Worm (Caenorhabditis elegans) whole organism, midembryonic: ENCODE data around the gene eral-1.

ENCODE experiments used
- T22C8.4 ChIP-seq: fragments of 200-800 bp; sonication (Bioruptor generic); IDR thresholded peaks from 2 replicates; pipeline ENCODE4 v1.3.6; 2022; ENCODE audit warnings: missing genetic modification characterization, missing compliant biosample characterization
- cog-1 ChIP-seq: sonication (generic microtip); optimal IDR thresholded peaks from 2 replicates; lab custom pipeline; 2016; ENCODE audit warnings: missing genetic modification characterization, missing compliant biosample characterization
- flt-1 ChIP-seq: fragments of 200-800 bp; sonication (Bioruptor generic); IDR thresholded peaks from 2 replicates; pipeline ENCODE4 v1.3.6; 2022; ENCODE audit warnings: missing genetic modification characterization, missing compliant biosample characterization
- klf-2 ChIP-seq: fragments of 200-800 bp; sonication (Bioruptor generic); conservative IDR thresholded peaks from 2 replicates; pipeline ENCODE4 v1.3.6; 2022; ENCODE audit warnings: missing genetic modification reagents, missing genetic modification characterization, missing compliant biosample characterization
- med-1 ChIP-seq: sonication (generic microtip); optimal IDR thresholded peaks from 2 replicates; lab custom pipeline; 2017; ENCODE audit warnings: missing genetic modification characterization, mild to moderate bottlenecking, missing compliant biosample characterization, antibody characterized with exemption, missing genetic modification reagents; ENCODE audit not compliant: insufficient read depth
- ref-1 ChIP-seq: fragments of 200-800 bp; sonication (Bioruptor generic); conservative IDR thresholded peaks from 2 replicates; pipeline ENCODE4 v1.3.6; 2022; ENCODE audit warnings: missing genetic modification reagents, missing genetic modification characterization, missing compliant biosample characterization
- tab-1 ChIP-seq: fragments of 200-800 bp; sonication (Bioruptor generic); IDR thresholded peaks from 2 replicates; pipeline ENCODE4 v1.3.6; 2022; ENCODE audit warnings: missing genetic modification characterization, missing compliant biosample characterization
- ztf-23 ChIP-seq: fragments of 200-800 bp; sonication (Bioruptor generic); IDR thresholded peaks from 2 replicates; pipeline ENCODE4 v1.3.6; 2022; ENCODE audit warnings: missing genetic modification reagents, missing genetic modification characterization, missing compliant biosample characterization
- ztf-29 ChIP-seq: fragments of 200-800 bp; sonication (Bioruptor generic); IDR thresholded peaks from 2 replicates; pipeline ENCODE4 v1.3.6; 2022; ENCODE audit warnings: missing genetic modification reagents, missing genetic modification characterization, missing compliant biosample characterization

The eral-1 gene

DNA sequence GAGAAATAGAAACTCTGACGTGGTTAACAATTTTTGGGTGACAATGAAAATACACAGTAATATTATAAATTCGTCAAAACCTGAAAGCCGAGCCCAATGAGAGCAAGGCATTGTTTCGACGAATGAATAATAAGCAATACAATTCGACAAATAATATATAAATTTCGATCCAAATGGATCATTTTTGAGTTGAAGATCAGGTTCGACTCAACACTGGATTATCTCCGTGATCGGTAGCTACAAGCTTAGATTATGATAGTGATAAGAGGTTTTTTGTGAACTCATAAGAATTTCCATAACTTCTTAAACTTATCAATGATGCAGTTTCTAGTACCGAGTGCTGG is 28.3 kb upstream of the eral-1 start:
- no peak for TF ChIP-seq med-1

- TF ChIP-seq T22C8.4 (GFP tag; lab: Robert Waterston, UW) (0 out of 2 replicates have a peak, but pooled peaks have one; percentile 37), tab-1 (GFP tag; lab: Robert Waterston, UW) (no peak), cog-1 (no peak), klf-2 (GFP tag; lab: Robert Waterston, UW) (no peak)
Observed at ce11 chrII:9617039-9617901, 27.7 kb upstream of the eral-1 start, which contains the start of gene hal-3. Gene hal-3 (minus strand): TSS chrII:9617125.

DNA sequence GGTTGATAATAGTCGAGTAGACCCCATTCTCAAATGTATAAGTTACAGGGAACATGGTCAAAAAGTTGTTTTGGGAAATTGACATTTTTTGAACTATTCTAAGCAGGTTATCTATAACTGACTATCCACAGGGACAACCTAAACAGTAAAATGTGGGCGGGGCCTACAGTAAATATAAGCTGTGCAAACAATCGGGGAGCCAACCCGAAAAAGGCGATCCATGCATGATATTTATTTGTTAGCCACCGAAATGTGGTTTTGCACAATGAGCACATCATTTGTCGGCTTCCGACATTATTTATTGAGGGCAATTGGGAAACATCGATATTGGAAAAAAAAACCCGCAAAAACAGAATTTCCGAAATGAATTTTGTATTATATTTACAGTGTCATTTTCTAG is 25.2 kb upstream of the eral-1 start, which contains the start of gene hlh-6:
Gene hlh-6, minus strand, starts transcription at position 101 of the 400 bp plus-strand sequence.
- TF ChIP-seq flt-1: no peak
- no peak for TF ChIP-seq ztf-29 (GFP tag; lab: Robert Waterston, UW)
- no peak for TF ChIP-seq ref-1 (GFP tag; lab: Robert Waterston, UW)
- TF ChIP-seq klf-2 (GFP tag; lab: Robert Waterston, UW): no peak
- no peak for TF ChIP-seq med-1
- TF ChIP-seq ztf-23: no peak
- no peak for TF ChIP-seq tab-1 (GFP tag; lab: Robert Waterston, UW)
- no peak for TF ChIP-seq cog-1

ce11 chrII:9611347-9611923 is 21.9 kb upstream of the eral-1 start, which contains the start of the genes T15H9.5 and T15H9.4:
Gene T15H9.5 (minus strand): TSS chrII:9611447.
Gene T15H9.4 (plus strand): TSS chrII:9611873.
- TF ChIP-seq cog-1: no peak
- TF ChIP-seq klf-2 (GFP tag; lab: Robert Waterston, UW): no peak
- TF ChIP-seq flt-1: no peak
- TF ChIP-seq T22C8.4 (GFP tag; lab: Robert Waterston, UW): no peak
- TF ChIP-seq ztf-23: no peak
- no peak for TF ChIP-seq ref-1 (GFP tag; lab: Robert Waterston, UW)
- TF ChIP-seq tab-1 (GFP tag; lab: Robert Waterston, UW): no peak
- no peak for TF ChIP-seq ztf-29 (GFP tag; lab: Robert Waterston, UW)
- no peak for TF ChIP-seq med-1

DNA sequence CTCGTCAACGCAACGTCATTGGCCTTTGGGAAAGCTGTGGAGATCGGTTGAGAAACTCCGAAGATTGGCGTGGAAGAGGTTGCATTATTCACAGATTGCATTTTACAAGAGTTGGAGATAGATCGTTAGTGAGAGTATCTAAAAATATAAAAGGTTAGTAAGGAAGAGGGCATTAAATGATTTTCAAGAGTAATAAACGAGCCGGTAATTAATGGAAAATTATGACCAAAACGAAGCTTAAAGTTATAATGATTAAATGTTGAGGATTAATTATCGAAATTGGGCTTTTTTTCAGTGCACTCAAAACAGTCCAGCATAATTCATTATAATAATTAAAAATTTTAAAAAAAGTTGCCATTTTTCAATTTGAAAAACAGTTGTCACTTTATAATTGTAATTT is 19.7 kb upstream of the eral-1 start, which contains the start of gene pap-2:
Gene pap-2, minus strand, starts transcription at position 101 of the 400 bp plus-strand sequence.
- TF ChIP-seq cog-1 (no peak), ztf-29 (GFP tag; lab: Robert Waterston, UW) (no peak), klf-2 (GFP tag; lab: Robert Waterston, UW) (no peak), med-1 (no peak), ztf-23 (no peak)

- TF ChIP-seq cog-1 (no peak), ref-1 (GFP tag; lab: Robert Waterston, UW) (no peak), klf-2 (GFP tag; lab: Robert Waterston, UW) (no peak), tab-1 (GFP tag; lab: Robert Waterston, UW) (no peak), ztf-23 (no peak), med-1 (no peak), flt-1 (no peak), T22C8.4 (GFP tag; lab: Robert Waterston, UW) (no peak), ztf-29 (GFP tag; lab: Robert Waterston, UW) (no peak)
Observed at ce11 chrII:9607137-9607536, 17.6 kb upstream of the eral-1 start.

ce11 chrII:9606485-9607036 is 17.0 kb upstream of the eral-1 start:
- TF ChIP-seq tab-1 (GFP tag; lab: Robert Waterston, UW) (no peak), ztf-23 (no peak), klf-2 (GFP tag; lab: Robert Waterston, UW) (no peak), cog-1 (no peak), flt-1 (no peak)

DNA sequence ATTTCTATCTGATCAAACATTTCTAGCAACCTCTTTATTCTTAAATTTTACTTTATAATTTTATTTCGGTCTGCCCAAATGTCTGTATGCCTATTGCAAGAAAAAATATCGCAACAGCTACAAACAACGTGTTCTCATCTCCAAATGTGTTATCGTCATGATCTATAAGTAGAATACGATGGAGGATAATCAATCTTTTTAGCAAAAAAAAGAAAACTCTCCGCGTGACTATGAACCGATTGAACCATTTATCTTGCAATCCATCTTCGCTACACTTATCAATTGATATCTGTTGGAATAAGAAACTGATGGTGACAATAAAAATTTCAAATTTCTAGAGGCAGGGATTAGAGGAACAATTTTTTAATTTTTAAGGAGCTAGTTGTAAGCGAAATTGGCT is 16.4 kb upstream of the eral-1 start:
- no peak for TF ChIP-seq ztf-29 (GFP tag; lab: Robert Waterston, UW)
- TF ChIP-seq med-1: no peak
- TF ChIP-seq ztf-23: no peak

ce11 chrII:9605336-9605735 is 15.8 kb upstream of the eral-1 start, which contains the start of gene nhr-19:
Gene nhr-19 (minus strand): TSS chrII:9605526.
- no peak for TF ChIP-seq tab-1 (GFP tag; lab: Robert Waterston, UW)
- no peak for TF ChIP-seq ref-1 (GFP tag; lab: Robert Waterston, UW)
- TF ChIP-seq ztf-29 (GFP tag; lab: Robert Waterston, UW): no peak
- TF ChIP-seq klf-2 (GFP tag; lab: Robert Waterston, UW): no peak
- TF ChIP-seq ztf-23: no peak
- no peak for TF ChIP-seq flt-1
- TF ChIP-seq med-1: no peak
- no peak for TF ChIP-seq cog-1
- no peak for TF ChIP-seq T22C8.4 (GFP tag; lab: Robert Waterston, UW)

DNA sequence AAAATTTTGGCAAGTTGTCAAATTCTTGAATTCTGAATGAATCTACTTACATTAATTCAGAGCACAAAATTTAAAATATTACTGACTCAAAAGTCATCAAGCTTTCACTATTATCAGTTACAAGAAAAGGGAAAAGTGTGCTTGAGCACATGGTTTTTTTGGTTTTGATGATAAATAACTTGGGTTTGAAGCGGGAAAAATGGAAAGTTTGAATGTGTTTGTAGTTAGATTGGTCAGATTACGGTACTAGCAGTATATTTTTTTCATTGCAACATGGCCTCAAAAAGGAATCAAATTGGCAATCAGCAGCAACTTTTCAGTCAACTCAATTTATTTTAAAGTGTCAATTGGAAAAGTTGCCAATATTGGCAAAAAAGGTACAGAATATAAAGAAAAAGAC is 15.1 kb upstream of the eral-1 start:
- no peak for TF ChIP-seq med-1
- no peak for TF ChIP-seq ref-1 (GFP tag; lab: Robert Waterston, UW)
- no peak for TF ChIP-seq cog-1
- no peak for TF ChIP-seq tab-1 (GFP tag; lab: Robert Waterston, UW)
- no peak for TF ChIP-seq T22C8.4 (GFP tag; lab: Robert Waterston, UW)
- TF ChIP-seq flt-1: no peak
- no peak for TF ChIP-seq ztf-29 (GFP tag; lab: Robert Waterston, UW)
- TF ChIP-seq klf-2 (GFP tag; lab: Robert Waterston, UW): no peak
